Worm (Caenorhabditis elegans) whole organism, L2 larva: ENCODE measurements around the gene vha-3.

Experiments
- ZK546.5 ChIP-seq: sonication (generic microtip); optimal IDR thresholded peaks from 2 replicates; lab custom pipeline; 2017; ENCODE audit warnings: missing biosample characterization, missing genetic modification characterization
- ama-1 ChIP-seq: fragments of 150-350 bp; optimal IDR thresholded peaks from 2 replicates; lab custom pipeline; 2018; ENCODE audit warnings: inconsistent platforms
- blmp-1 ChIP-seq: sonication (generic microtip); optimal IDR thresholded peaks from 2 replicates; lab custom pipeline; 2017; ENCODE audit warnings: missing genetic modification characterization, mild to moderate bottlenecking, missing compliant biosample characterization, antibody characterized with exemption, moderate library complexity; ENCODE audit not compliant: insufficient read depth
- elt-3 ChIP-seq: sonication (generic microtip); optimal IDR thresholded peaks from 2 replicates; lab custom pipeline; 2017; ENCODE audit warnings: missing biosample characterization, missing genetic modification characterization
- lin-13 ChIP-seq: fragments of 150-350 bp; optimal IDR thresholded peaks from 2 replicates; lab custom pipeline; 2014; ENCODE audit warnings: missing biosample characterization, missing genetic modification reagents, missing genetic modification characterization
- nhr-11 ChIP-seq: fragments of 150-350 bp; optimal IDR thresholded peaks from 2 replicates; lab custom pipeline; 2014; ENCODE audit warnings: missing biosample characterization, missing genetic modification characterization
- nhr-237 ChIP-seq: fragments of 150-350 bp; optimal IDR thresholded peaks from 2 replicates; lab custom pipeline; 2014; ENCODE audit warnings: missing biosample characterization, missing genetic modification characterization
- sem-4 ChIP-seq: fragments of 150-350 bp; optimal IDR thresholded peaks from 2 replicates; lab custom pipeline; 2014; ENCODE audit warnings: missing biosample characterization, missing genetic modification reagents, missing genetic modification characterization
- unc-39 ChIP-seq: fragments of 150-350 bp; optimal IDR thresholded peaks from 2 replicates; lab custom pipeline; 2014; ENCODE audit warnings: missing biosample characterization, missing genetic modification characterization
- unc-62 ChIP-seq: fragments of 150-350 bp; optimal IDR thresholded peaks from 2 replicates; lab custom pipeline; 2014; ENCODE audit warnings: missing biosample characterization, missing genetic modification reagents, missing genetic modification characterization
- zag-1 ChIP-seq: fragments of 150-350 bp; optimal IDR thresholded peaks from 2 replicates; lab custom pipeline; 2014; ENCODE audit warnings: missing biosample characterization, missing genetic modification characterization
- ztf-11 ChIP-seq: sonication (generic microtip); optimal IDR thresholded peaks from 2 replicates; lab custom pipeline; 2017; ENCODE audit warnings: missing biosample characterization, missing genetic modification characterization

ce11 chrIV:2300186-2300585, 15.6 kb downstream of the vha-3 start, which contains the start of gene lin-1:
- TF ChIP-seq ama-1 (lab: Kevin White, UChicago), result no peak
- no peak for TF ChIP-seq lin-13 (GFP tag; lab: Kevin White, UChicago)
- TF ChIP-seq nhr-11 (tag; lab: Kevin White, UChicago), result no peak
- TF ChIP-seq unc-39, result no peak
- TF ChIP-seq ztf-11 (tag; lab: Kevin White, UChicago), result no peak
- TF ChIP-seq unc-62, result no peak
- TF ChIP-seq ZK546.5 (tag; lab: Kevin White, UChicago), result no peak
- TF ChIP-seq nhr-237, result no peak
- TF ChIP-seq sem-4 (tag; lab: Kevin White, UChicago), result no peak
- TF ChIP-seq zag-1, result no peak
- no peak for TF ChIP-seq elt-3 (tag; lab: Kevin White, UChicago)
- TF ChIP-seq blmp-1 (tag; lab: Kevin White, UChicago), result no peak
